Worm (Caenorhabditis elegans) whole organism, late embryonic: ENCODE results near the gene F33A8.4.

Experiments
- ceh-48 ChIP-seq: sonication (generic microtip); optimal IDR thresholded peaks from 2 replicates; lab custom pipeline; 2016; ENCODE audit warnings: missing genetic modification characterization, inconsistent platforms, missing compliant biosample characterization
- hlh-30 ChIP-seq: sonication (generic microtip); optimal IDR thresholded peaks from 2 replicates; lab custom pipeline; 2017; ENCODE audit warnings: antibody characterized with exemption, missing genetic modification characterization, missing compliant biosample characterization; ENCODE audit not compliant: insufficient read depth
- lim-6 ChIP-seq: sonication (generic microtip); optimal IDR thresholded peaks from 2 replicates; lab custom pipeline; 2016; ENCODE audit warnings: missing genetic modification characterization, missing compliant biosample characterization
- pag-3 ChIP-seq: sonication (generic microtip); optimal IDR thresholded peaks from 2 replicates; lab custom pipeline; 2016; ENCODE audit warnings: missing compliant biosample characterization, missing genetic modification characterization, borderline replicate concordance
- pax-1 ChIP-seq: fragments of 150-350 bp; optimal IDR thresholded peaks from 2 replicates; lab custom pipeline; 2014; ENCODE audit warnings: missing biosample characterization, missing genetic modification characterization
- pha-4 ChIP-seq: fragments of 150-350 bp; optimal IDR thresholded peaks from 2 replicates; lab custom pipeline; 2018; ENCODE audit warnings: missing biosample characterization, missing genetic modification reagents, missing genetic modification characterization
- zip-5 ChIP-seq: sonication (generic microtip); optimal IDR thresholded peaks from 2 replicates; lab custom pipeline; 2016; ENCODE audit warnings: missing genetic modification characterization, missing compliant biosample characterization

DNA sequence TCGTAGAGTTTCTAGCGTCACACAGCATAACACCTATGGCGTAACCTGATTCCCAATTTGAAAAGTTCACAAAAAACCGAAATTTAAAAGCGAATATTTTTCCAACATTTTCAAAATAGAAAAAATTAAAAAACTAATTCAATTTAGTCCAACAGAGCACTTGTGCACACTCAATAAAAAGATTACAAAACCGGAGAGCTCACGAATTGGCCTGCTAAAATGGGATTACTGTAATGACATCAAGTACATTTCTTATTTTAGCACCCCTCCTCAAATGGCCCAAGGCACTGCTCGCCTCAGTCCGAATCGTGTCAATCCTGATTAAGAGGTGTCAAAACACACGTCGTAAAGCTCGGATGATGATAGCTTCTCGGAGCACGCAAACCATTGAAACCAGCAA, 16.0 kb downstream of the F33A8.4 start:
- TF ChIP-seq hlh-30 (no peak), pag-3 (tag; lab: Kevin White, UChicago) (no peak), lim-6 (tag; lab: Kevin White, UChicago) (no peak), pha-4 (tag; lab: Kevin White, UChicago) (no peak), pax-1 (no peak), ceh-48 (tag; lab: Kevin White, UChicago) (no peak), zip-5 (no peak)
